Fruit fly (Drosophila melanogaster) whole organism, embryonic: ENCODE results near the gene mino.
A peak's percentile ranks its signal among the peaks of the same experiment; 100 is the strongest.

ENCODE experiments used
- Adf1 ChIP-seq: fragments of 200-800 bp; sonication (Bioruptor generic); IDR thresholded peaks from 2 replicates; pipeline ENCODE4 v1.3.6; 2022; ENCODE audit warnings: missing biosample characterization, missing genetic modification characterization
- Atf-2 ChIP-seq: fragments of 200-800 bp; sonication (Bioruptor generic); optimal IDR thresholded peaks from 2 replicates; lab custom pipeline; 2016; ENCODE audit warnings: missing biosample characterization, missing genetic modification characterization
- CG11504 ChIP-seq: fragments of 200-800 bp; sonication (Bioruptor generic); optimal IDR thresholded peaks from 3 replicates; lab custom pipeline; 2019; ENCODE audit warnings: missing biosample characterization, mild to moderate bottlenecking, missing genetic modification characterization, moderate library complexity
- CG11560 ChIP-seq: fragments of 200-800 bp; sonication (Bioruptor generic); IDR thresholded peaks from 3 replicates; pipeline ENCODE4 v1.3.6; 2022; ENCODE audit warnings: missing biosample characterization, missing genetic modification characterization
- CG11695 ChIP-seq: fragments of 200-800 bp; sonication (Bioruptor generic); IDR thresholded peaks from 3 replicates; pipeline ENCODE4 v1.3.6; 2022; ENCODE audit warnings: missing biosample characterization, missing genetic modification characterization
- CG11723 ChIP-seq: fragments of 200-800 bp; sonication (Bioruptor generic); optimal IDR thresholded peaks from 2 replicates; lab custom pipeline; 2017; ENCODE audit warnings: missing biosample characterization, mild to moderate bottlenecking, missing genetic modification characterization
- CG13296 ChIP-seq: fragments of 200-800 bp; sonication (Bioruptor generic); optimal IDR thresholded peaks from 3 replicates; lab custom pipeline; 2018; ENCODE audit warnings: missing biosample characterization, mild to moderate bottlenecking, missing genetic modification characterization
- CG13424 ChIP-seq: fragments of 200-800 bp; sonication (Bioruptor generic); optimal IDR thresholded peaks from 2 replicates; lab custom pipeline; 2019; ENCODE audit warnings: missing biosample characterization, mild to moderate bottlenecking, missing genetic modification characterization, moderate library complexity
- CG14441 ChIP-seq: fragments of 200-800 bp; sonication (Bioruptor generic); IDR thresholded peaks from 2 replicates; pipeline ENCODE4 v1.3.6; 2022; ENCODE audit warnings: missing biosample characterization, missing genetic modification characterization
- CG15011 ChIP-seq: fragments of 200-800 bp; sonication (Bioruptor generic); optimal IDR thresholded peaks from 3 replicates; lab custom pipeline; 2018; ENCODE audit warnings: missing biosample characterization, mild to moderate bottlenecking, missing genetic modification characterization
- CG15696 ChIP-seq: fragments of 200-800 bp; sonication (Bioruptor generic); optimal IDR thresholded peaks from 2 replicates; lab custom pipeline; 2019; ENCODE audit warnings: missing biosample characterization, mild to moderate bottlenecking, missing genetic modification characterization, moderate library complexity
- CG17361 ChIP-seq: fragments of 200-800 bp; sonication (Bioruptor generic); IDR thresholded peaks from 3 replicates; pipeline ENCODE4 v1.3.6; 2022; ENCODE audit warnings: missing biosample characterization, missing genetic modification characterization
- CG17568 ChIP-seq: fragments of 200-800 bp; sonication (Bioruptor generic); optimal IDR thresholded peaks from 2 replicates; lab custom pipeline; 2018; ENCODE audit warnings: missing biosample characterization, mild to moderate bottlenecking, missing genetic modification characterization, moderate library complexity
- CG1792 ChIP-seq: fragments of 200-800 bp; sonication (Bioruptor generic); optimal IDR thresholded peaks from 2 replicates; lab custom pipeline; 2016; ENCODE audit warnings: missing biosample characterization, missing genetic modification characterization
- CG2202 ChIP-seq: fragments of 200-800 bp; sonication (Bioruptor generic); optimal IDR thresholded peaks from 2 replicates; lab custom pipeline; 2018; ENCODE audit warnings: missing biosample characterization, mild to moderate bottlenecking, missing genetic modification characterization
- CG3065 ChIP-seq: fragments of 200-800 bp; sonication (Bioruptor generic); optimal IDR thresholded peaks from 2 replicates; lab custom pipeline; 2016; ENCODE audit warnings: missing biosample characterization, missing genetic modification characterization
- CG33213 ChIP-seq: fragments of 200-800 bp; sonication (Bioruptor generic); optimal IDR thresholded peaks from 3 replicates; lab custom pipeline; 2016; ENCODE audit warnings: missing biosample characterization, missing genetic modification characterization
- CG34422 ChIP-seq: fragments of 200-800 bp; sonication (Bioruptor generic); IDR thresholded peaks from 3 replicates; pipeline ENCODE4 v1.3.6; 2022; ENCODE audit warnings: missing biosample characterization, missing genetic modification characterization
- CG4854 ChIP-seq: fragments of 200-800 bp; sonication (Bioruptor generic); optimal IDR thresholded peaks from 2 replicates; lab custom pipeline; 2016; ENCODE audit warnings: missing biosample characterization, missing genetic modification characterization, inconsistent platforms
- CG6689 ChIP-seq: fragments of 200-800 bp; sonication (Bioruptor generic); IDR thresholded peaks from 2 replicates; pipeline ENCODE4 v1.3.6; 2022; ENCODE audit warnings: missing biosample characterization, missing genetic modification characterization
- CG7556 ChIP-seq: fragments of 200-800 bp; sonication (Bioruptor generic); optimal IDR thresholded peaks from 2 replicates; lab custom pipeline; 2017; ENCODE audit warnings: missing biosample characterization, mild to moderate bottlenecking, missing genetic modification characterization
- CG7963 ChIP-seq: fragments of 200-800 bp; sonication (Bioruptor generic); IDR thresholded peaks from 3 replicates; pipeline ENCODE4 v1.3.6; 2022; ENCODE audit warnings: missing biosample characterization, missing genetic modification characterization; ENCODE audit not compliant: partially characterized antibody
- CG7987 ChIP-seq: fragments of 200-800 bp; sonication (Bioruptor generic); optimal IDR thresholded peaks from 2 replicates; lab custom pipeline; 2018; ENCODE audit warnings: missing biosample characterization, mild to moderate bottlenecking, missing genetic modification characterization, moderate library complexity
- CG8388 ChIP-seq: fragments of 200-800 bp; sonication (Bioruptor generic); optimal IDR thresholded peaks from 2 replicates; lab custom pipeline; 2019; ENCODE audit warnings: missing biosample characterization, mild to moderate bottlenecking, missing genetic modification characterization, moderate library complexity
- Chrac-16 ChIP-seq: fragments of 200-800 bp; sonication (Bioruptor generic); optimal IDR thresholded peaks from 3 replicates; lab custom pipeline; 2016; ENCODE audit warnings: missing biosample characterization, missing genetic modification characterization
- CkIIα-i1 ChIP-seq: fragments of 200-800 bp; sonication (Bioruptor generic); IDR thresholded peaks from 2 replicates; pipeline ENCODE4 v1.3.6; 2022; ENCODE audit warnings: missing biosample characterization, missing genetic modification characterization
- Dbx ChIP-seq: fragments of 200-800 bp; sonication (Bioruptor generic); IDR thresholded peaks from 3 replicates; pipeline ENCODE4 v1.3.6; 2022; ENCODE audit warnings: missing biosample characterization, missing genetic modification characterization
- Doc2 ChIP-seq: fragments of 200-800 bp; sonication (Bioruptor generic); IDR thresholded peaks from 2 replicates; pipeline ENCODE4 v1.3.6; 2022; ENCODE audit warnings: missing biosample characterization, missing genetic modification characterization
- ERR ChIP-seq: fragments of 200-800 bp; sonication (Bioruptor generic); optimal IDR thresholded peaks from 2 replicates; lab custom pipeline; 2016; ENCODE audit warnings: missing biosample characterization, missing genetic modification characterization
- Max ChIP-seq: fragments of 200-800 bp; sonication (Bioruptor generic); optimal IDR thresholded peaks from 2 replicates; lab custom pipeline; 2016; ENCODE audit warnings: missing biosample characterization, mild to moderate bottlenecking, missing genetic modification characterization
- Mes4 ChIP-seq: fragments of 200-800 bp; sonication (Bioruptor generic); optimal IDR thresholded peaks from 2 replicates; lab custom pipeline; 2016; ENCODE audit warnings: missing biosample characterization, missing genetic modification characterization
- Ravus ChIP-seq: fragments of 200-800 bp; sonication (Bioruptor generic); IDR thresholded peaks from 2 replicates; pipeline ENCODE4 v1.3.6; 2022; ENCODE audit warnings: missing biosample characterization, missing genetic modification characterization
- Side ChIP-seq: fragments of 200-800 bp; sonication (Bioruptor generic); optimal IDR thresholded peaks from 2 replicates; lab custom pipeline; 2016; ENCODE audit warnings: missing biosample characterization, missing genetic modification characterization
- Usf ChIP-seq: fragments of 200-800 bp; sonication (Bioruptor generic); optimal IDR thresholded peaks from 2 replicates; lab custom pipeline; 2017; ENCODE audit warnings: missing genotype, missing biosample characterization, missing genetic modification characterization
- bowl ChIP-seq: fragments of 200-800 bp; sonication (Bioruptor generic); IDR thresholded peaks from 2 replicates; pipeline ENCODE4 v1.3.6; 2022; ENCODE audit warnings: missing biosample characterization, missing genetic modification characterization
- chn ChIP-seq: fragments of 200-800 bp; sonication (Bioruptor generic); optimal IDR thresholded peaks from 2 replicates; lab custom pipeline; 2016; ENCODE audit warnings: missing biosample characterization, missing genetic modification characterization
- croc ChIP-seq: fragments of 200-800 bp; sonication (Bioruptor generic); conservative IDR thresholded peaks from 3 replicates; pipeline ENCODE4 v1.3.6; 2022; ENCODE audit warnings: missing biosample characterization, missing genetic modification characterization
- dysf ChIP-seq: fragments of 200-800 bp; sonication (Bioruptor generic); IDR thresholded peaks from 3 replicates; pipeline ENCODE4 v1.3.6; 2022; ENCODE audit warnings: missing biosample characterization, missing genetic modification characterization
- emc ChIP-seq: fragments of 200-800 bp; sonication (Bioruptor generic); optimal IDR thresholded peaks from 2 replicates; lab custom pipeline; 2016; ENCODE audit warnings: missing biosample characterization, missing genetic modification characterization
- en ChIP-seq: fragments of 200-800 bp; sonication (Bioruptor generic); optimal IDR thresholded peaks from 2 replicates; lab custom pipeline; 2016; ENCODE audit warnings: missing biosample characterization, missing genetic modification characterization
- fd96Cb ChIP-seq: fragments of 200-800 bp; sonication (Bioruptor generic); optimal IDR thresholded peaks from 2 replicates; lab custom pipeline; 2018; ENCODE audit warnings: missing biosample characterization, mild to moderate bottlenecking, missing genetic modification characterization, moderate library complexity
- gem ChIP-seq: fragments of 200-800 bp; sonication (Bioruptor generic); optimal IDR thresholded peaks from 2 replicates; lab custom pipeline; 2019; ENCODE audit warnings: missing biosample characterization, mild to moderate bottlenecking, missing genetic modification characterization, moderate library complexity
- gfzf ChIP-seq: fragments of 200-800 bp; sonication (Bioruptor generic); optimal IDR thresholded peaks from 2 replicates; lab custom pipeline; 2016; ENCODE audit warnings: missing biosample characterization, mild to moderate bottlenecking, missing genetic modification characterization, moderate library complexity
- insv ChIP-seq, 2 experiments: fragments of 200-800 bp; sonication (Bioruptor generic); optimal IDR thresholded peaks; 3 replicates each; lab custom pipeline; 2016 to 2018; ENCODE audit warnings: missing biosample characterization in 2 of 2, missing genetic modification characterization in 2 of 2
- inv ChIP-seq: fragments of 200-800 bp; sonication (Bioruptor generic); IDR thresholded peaks from 2 replicates; pipeline ENCODE4 v1.3.6; 2022; ENCODE audit warnings: missing biosample characterization, missing genetic modification characterization; ENCODE audit not compliant: partially characterized antibody
- nmo ChIP-seq: fragments of 200-800 bp; sonication (Bioruptor generic); optimal IDR thresholded peaks from 2 replicates; lab custom pipeline; 2018; ENCODE audit warnings: missing biosample characterization, mild to moderate bottlenecking, missing genetic modification characterization, moderate library complexity
- p53 ChIP-seq: fragments of 200-800 bp; sonication (Bioruptor generic); optimal IDR thresholded peaks from 2 replicates; lab custom pipeline; 2016; ENCODE audit warnings: missing biosample characterization, missing genetic modification characterization
- pb ChIP-seq: fragments of 200-800 bp; sonication (Bioruptor generic); optimal IDR thresholded peaks from 3 replicates; lab custom pipeline; 2016; ENCODE audit warnings: missing biosample characterization, missing genetic modification characterization
- peb ChIP-seq: fragments of 200-800 bp; sonication (Bioruptor generic); IDR thresholded peaks from 2 replicates; pipeline ENCODE4 v1.3.6; 2022; ENCODE audit warnings: missing biosample characterization, missing genetic modification characterization
- schlank ChIP-seq: fragments of 200-800 bp; sonication (Bioruptor generic); optimal IDR thresholded peaks from 2 replicates; lab custom pipeline; 2018; ENCODE audit warnings: missing biosample characterization, mild to moderate bottlenecking, missing genetic modification characterization
- sr ChIP-seq: fragments of 200-800 bp; sonication (Bioruptor generic); IDR thresholded peaks from 3 replicates; pipeline ENCODE4 v1.3.6; 2022; ENCODE audit warnings: missing biosample characterization, missing genetic modification characterization
- wek ChIP-seq: fragments of 200-800 bp; sonication (Bioruptor generic); optimal IDR thresholded peaks from 3 replicates; lab custom pipeline; 2018; ENCODE audit warnings: missing biosample characterization, mild to moderate bottlenecking, missing genetic modification characterization, moderate library complexity

The mino gene

dm6 chr3R:27946555-27947204 is 21.7 kb downstream of the mino start (continued):
- TF ChIP-seq CG11560 (tag; lab: Robert Waterston, UW) (no peak), CG17568 (GFP tag; lab: Kevin White, UChicago) (no peak), Ravus (GFP tag; lab: Robert Waterston, UW) (no peak), CG17361 (GFP tag; lab: Robert Waterston, UW) (no peak), Usf (GFP tag; lab: Kevin White, UChicago) (no peak), nmo (GFP tag; lab: Kevin White, UChicago) (no peak), fd96Cb (tag; lab: Kevin White, UChicago) (no peak), CG15011 (no peak), croc (GFP tag; lab: Robert Waterston, UW) (no peak), CG7987 (GFP tag; lab: Kevin White, UChicago) (peak; percentile 22), chn (no peak), peb (GFP tag; lab: Robert Waterston, UW) (no peak), CG7963 (GFP tag; lab: Robert Waterston, UW) (no peak), Mes4 (GFP tag; lab: Kevin White, UChicago) (no peak), Dbx (GFP tag; lab: Robert Waterston, UW) (no peak), CG8388 (no peak), CG11504 (tag; lab: Kevin White, UChicago) (no peak), bowl (GFP tag; lab: Robert Waterston, UW) (no peak), pb (no peak), CG4854 (no peak), CG2202 (tag; lab: Kevin White, UChicago) (peak; percentile 32), CG13296 (GFP tag; lab: Kevin White, UChicago) (peak; percentile 44), sr (GFP tag; lab: Robert Waterston, UW) (no peak), Atf-2 (GFP tag; lab: Kevin White, UChicago) (no peak), gem (tag; lab: Kevin White, UChicago) (peak; percentile 16), schlank (tag; lab: Kevin White, UChicago) (no peak), CG11695 (no peak), wek (peak; percentile 57), CG11723 (GFP tag; lab: Kevin White, UChicago) (no peak), Side (GFP tag; lab: Kevin White, UChicago) (no peak), Chrac-16 (GFP tag; lab: Kevin White, UChicago) (no peak), CG15696 (tag; lab: Kevin White, UChicago) (peak; percentile 51), Adf1 (GFP tag; lab: Robert Waterston, UW) (no peak), CG7556 (GFP tag; lab: Kevin White, UChicago) (no peak), CG14441 (GFP tag; lab: Robert Waterston, UW) (no peak), CG3065 (no peak), insv (GFP tag; optimal IDR thresholded peaks at IDR 0.05; lab: Kevin White, UChicago) (no peak), inv (GFP tag; lab: Robert Waterston, UW) (no peak), gfzf (GFP tag; lab: Kevin White, UChicago) (no peak), en (GFP tag; lab: Kevin White, UChicago) (no peak), emc (GFP tag; lab: Kevin White, UChicago) (no peak), Doc2 (GFP tag; lab: Robert Waterston, UW) (no peak), CkIIα-i1 (no peak), CG33213 (GFP tag; lab: Kevin White, UChicago) (no peak), dysf (GFP tag; lab: Robert Waterston, UW) (no peak), ERR (GFP tag; lab: Kevin White, UChicago) (no peak), CG34422 (no peak), p53 (GFP tag; lab: Kevin White, UChicago) (no peak), Max (GFP tag; lab: Kevin White, UChicago) (no peak), CG1792 (GFP tag; lab: Kevin White, UChicago) (no peak), CG6689 (GFP tag; lab: Robert Waterston, UW) (no peak), CG13424 (tag; lab: Kevin White, UChicago) (peak; percentile 2)
